Worm (Caenorhabditis elegans): ENCODE results near the gene C16A11.7.

DNA sequence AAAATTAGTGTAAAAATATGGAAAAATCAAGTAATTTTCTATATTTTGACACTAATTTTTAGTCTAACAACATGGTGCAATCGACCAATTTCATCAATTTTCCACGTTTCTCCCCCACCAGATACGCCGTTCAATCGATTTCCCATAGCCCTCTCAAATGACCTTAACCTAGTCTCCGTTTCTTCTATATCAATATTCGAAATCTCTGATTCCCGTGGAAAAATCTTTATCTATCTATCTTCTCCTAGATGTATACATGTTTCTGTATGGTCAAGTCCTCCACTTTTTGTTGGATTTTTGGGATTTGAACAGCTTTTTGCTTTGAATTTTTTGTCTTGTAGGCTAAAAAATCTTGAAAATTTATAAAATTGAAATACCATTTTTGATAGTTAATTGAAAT, 37.4 kb upstream of the C16A11.7 start:
- TF ChIP-seq him-1 (tag; optimal IDR thresholded peaks at IDR 0.05): no peak
- no peak for TF ChIP-seq W03F9.2 (tag; optimal IDR thresholded peaks at IDR 0.05)
- no peak for TF ChIP-seq dao-5 (tag; optimal IDR thresholded peaks at IDR 0.05)
